Fruit fly (Drosophila melanogaster) ovary, adult (tissue): ENCODE measurements around the gene CG14610.

Experiments used
- CG17801 ChIP-seq: fragments of 200-800 bp; optimal IDR thresholded peaks from 2 replicates; lab custom pipeline; 2019; ENCODE audit warnings: missing biosample characterization, mild to moderate bottlenecking, missing genetic modification characterization, moderate library complexity; ENCODE audit not compliant: partially characterized antibody

Gene CG14610

DNA sequence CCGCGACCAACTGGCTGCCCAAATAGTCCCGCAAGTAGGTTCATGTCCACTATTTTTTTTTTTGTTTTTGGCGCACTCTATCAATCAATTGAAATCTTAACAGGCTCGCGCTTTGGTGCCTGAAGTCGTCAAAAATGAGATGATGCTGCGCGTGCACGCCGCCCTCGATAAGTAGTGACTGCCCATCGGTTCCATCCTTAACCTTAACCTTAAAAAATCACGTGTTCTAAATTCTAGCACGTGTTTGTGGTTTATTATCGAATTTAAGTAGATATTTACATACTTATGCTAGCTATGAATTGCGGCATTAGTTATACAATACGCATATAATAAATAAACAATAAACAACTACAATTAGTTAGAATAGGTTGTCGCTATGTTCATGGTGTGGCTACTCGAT is 49.7 kb downstream of the CG14610 start:
- no peak for TF ChIP-seq CG17801 (GFP tag; lab: Kevin White, UChicago)
